Worm (Caenorhabditis elegans): Measurements from ENCODE around the gene gakh-1.

Gene gakh-1

ce11 chrX:5775804-5776252, 6.5 kb upstream of the gakh-1 start (continued):
- TF ChIP-seq nhr-76 (tag; optimal IDR thresholded peaks at IDR 0.05) = no peak
- TF ChIP-seq aha-1 (tag; optimal IDR thresholded peaks at IDR 0.05) = no peak
- TF ChIP-seq jun-1 (tag; optimal IDR thresholded peaks at IDR 0.05) = peak; percentile 45
- TF ChIP-seq mep-1 (tag; optimal IDR thresholded peaks at IDR 0.05) = peak; percentile 74
- TF ChIP-seq nhr-84 (tag; optimal IDR thresholded peaks at IDR 0.05) = no peak
- peak; percentile 5 for TF ChIP-seq snpc-4 (tag; optimal IDR thresholded peaks at IDR 0.05)
- no peak for TF ChIP-seq C04F5.9 (tag; optimal IDR thresholded peaks at IDR 0.05)
- TF ChIP-seq swsn-7 (tag; optimal IDR thresholded peaks at IDR 0.05) = peak; percentile 59
- TF ChIP-seq C16A3.4 (tag; optimal IDR thresholded peaks at IDR 0.05) = peak; percentile 60
- TF ChIP-seq nhr-28 (tag; optimal IDR thresholded peaks at IDR 0.05) = no peak
- peak; percentile 63 for TF ChIP-seq tbx-2 (tag; optimal IDR thresholded peaks at IDR 0.05)
- peak; percentile 4 for TF ChIP-seq ztf-4 (tag; optimal IDR thresholded peaks at IDR 0.05)
- TF ChIP-seq fos-1 (tag; optimal IDR thresholded peaks at IDR 0.05) = peak; percentile 39
- peak; percentile 38 to 73 for TF ChIP-seq lin-35 (GFP tag; optimal IDR thresholded peaks at IDR 0.05)
- peak; percentile 57 to 84 for TF ChIP-seq lsy-2 (tag; optimal IDR thresholded peaks at IDR 0.05)
- peak; percentile 74 for TF ChIP-seq rnt-1 (tag; optimal IDR thresholded peaks at IDR 0.05)
- TF ChIP-seq egl-13 (tag; optimal IDR thresholded peaks at IDR 0.05) = peak; percentile 15
- no peak for TF ChIP-seq grh-1 (GFP tag; IDR thresholded peaks at IDR 0.05)
- TF ChIP-seq snu-23 (GFP tag; optimal IDR thresholded peaks at IDR 0.05) = peak; percentile 74
- peak; percentile 72 for TF ChIP-seq nhr-47 (tag; optimal IDR thresholded peaks at IDR 0.05)
- TF ChIP-seq unc-30 (tag; optimal IDR thresholded peaks at IDR 0.05) = no peak
- peak; percentile 62 for TF ChIP-seq skn-1 (tag; optimal IDR thresholded peaks at IDR 0.05)
- TF ChIP-seq efl-1 (optimal IDR thresholded peaks at IDR 0.05) = peak; percentile 51 to 56
- TF ChIP-seq efl-1 (GFP tag; optimal IDR thresholded peaks at IDR 0.05 in 1 of 2) = peak; percentile 45 to 93
- TF ChIP-seq elt-2 (tag; optimal IDR thresholded peaks at IDR 0.05) = peak; percentile 30

- TF ChIP-seq elt-3 (tag; optimal IDR thresholded peaks at IDR 0.05) (peak in 2 of 6 experiments; percentile 15 to 17), egl-27 (tag; optimal IDR thresholded peaks at IDR 0.05) (no peak), fkh-10 (GFP tag; optimal IDR thresholded peaks at IDR 0.05) (no peak), nhr-76 (tag; optimal IDR thresholded peaks at IDR 0.05) (no peak), snu-23 (GFP tag; optimal IDR thresholded peaks at IDR 0.05) (peak; percentile 65), mdl-1 (tag; optimal IDR thresholded peaks at IDR 0.05) (peak in 1 of 2 experiments; percentile 85), egl-13 (tag; optimal IDR thresholded peaks at IDR 0.05) (no peak), lsy-2 (tag; optimal IDR thresholded peaks at IDR 0.05) (peak; percentile 39 to 40), elt-2 (tag; optimal IDR thresholded peaks at IDR 0.05) (peak; percentile 9), lin-14 (GFP tag; optimal IDR thresholded peaks at IDR 0.05) (peak; percentile 80), swsn-7 (tag; optimal IDR thresholded peaks at IDR 0.05) (peak; percentile 38), vab-15 (tag; optimal IDR thresholded peaks at IDR 0.05) (no peak), nhr-28 (tag; optimal IDR thresholded peaks at IDR 0.05) (no peak), unc-130 (tag; optimal IDR thresholded peaks at IDR 0.05) (no peak), ztf-11 (tag; optimal IDR thresholded peaks at IDR 0.05) (no peak), dsc-1 (tag; optimal IDR thresholded peaks at IDR 0.05) (peak; percentile 26), nhr-71 (tag; optimal IDR thresholded peaks at IDR 0.05) (peak; percentile 77), lir-3 (tag; optimal IDR thresholded peaks at IDR 0.05; ENCODE audit: poor library complexity) (peak; percentile 14), pag-3 (tag; optimal IDR thresholded peaks at IDR 0.05; ENCODE audit: borderline replicate concordance, insufficient read depth) (no peak), mep-1 (tag; optimal IDR thresholded peaks at IDR 0.05) (peak; percentile 40), nhr-19 (GFP tag; conservative IDR thresholded peaks at IDR 0.05) (peak; percentile 55), rnt-1 (tag; optimal IDR thresholded peaks at IDR 0.05) (peak; percentile 61), grh-1 (GFP tag; IDR thresholded peaks at IDR 0.05) (no peak), efl-1 (optimal IDR thresholded peaks at IDR 0.05) (peak; percentile 0 to 11), efl-1 (GFP tag; optimal IDR thresholded peaks at IDR 0.05 in 1 of 2) (no peak), unc-86 (tag; optimal IDR thresholded peaks at IDR 0.05) (no peak), lin-35 (GFP tag; optimal IDR thresholded peaks at IDR 0.05) (peak in 1 of 2 experiments; percentile 1), nhr-90 (tag; optimal IDR thresholded peaks at IDR 0.05; ENCODE audit: poor library complexity) (peak; percentile 35), ztf-4 (tag; optimal IDR thresholded peaks at IDR 0.05) (peak; percentile 50), fos-1 (tag; optimal IDR thresholded peaks at IDR 0.05) (no peak), blmp-1 (tag; optimal IDR thresholded peaks at IDR 0.05) (peak; percentile 44), nhr-85 (tag) (peak; percentile 36), dpl-1 (GFP tag; optimal IDR thresholded peaks at IDR 0.05) (no peak), nhr-20 (tag; optimal IDR thresholded peaks at IDR 0.05) (peak; percentile 48), nhr-84 (tag; optimal IDR thresholded peaks at IDR 0.05) (no peak), nhr-47 (tag; optimal IDR thresholded peaks at IDR 0.05) (peak; percentile 17)
Observed at ce11 chrX:5780672-5781182, 1.6 kb upstream of the gakh-1 start, which contains the start of gene sft-4. Gene sft-4 (minus strand): TSS chrX:5780722.

Data from whole organism, L1 larva.